Worm (Caenorhabditis elegans) whole organism, L1 larva: ENCODE measurements around the gene Y53G8AL.4.

Experiments
- dsc-1 ChIP-seq: sonication (generic microtip); optimal IDR thresholded peaks from 2 replicates; lab custom pipeline; 2016; ENCODE audit warnings: mild to moderate bottlenecking, missing genetic modification characterization, missing compliant biosample characterization
- ets-5 ChIP-seq: fragments of 200-800 bp; sonication (Bioruptor generic); IDR thresholded peaks from 2 replicates; pipeline ENCODE4 v1.3.6; 2022; ENCODE audit warnings: missing genetic modification characterization, missing compliant biosample characterization
- lin-15B ChIP-seq: fragments of 150-350 bp; sonication (generic microtip); optimal IDR thresholded peaks from 3 replicates; lab custom pipeline; 2014; ENCODE audit warnings: missing biosample characterization, missing genetic modification characterization
- nhr-90 ChIP-seq: sonication (generic microtip); optimal IDR thresholded peaks from 2 replicates; lab custom pipeline; 2016; ENCODE audit warnings: mild to moderate bottlenecking, missing genetic modification characterization, missing compliant biosample characterization; ENCODE audit not compliant: poor library complexity
- sox-4 ChIP-seq: sonication (generic microtip); optimal IDR thresholded peaks from 2 replicates; lab custom pipeline; 2016; ENCODE audit warnings: missing genetic modification characterization, missing compliant biosample characterization
- unc-130 ChIP-seq: fragments of 150-350 bp; optimal IDR thresholded peaks from 2 replicates; lab custom pipeline; 2017; ENCODE audit warnings: missing biosample characterization, missing genetic modification characterization, inconsistent platforms
- vab-15 ChIP-seq: sonication (generic microtip); optimal IDR thresholded peaks from 2 replicates; lab custom pipeline; 2017; ENCODE audit warnings: missing genotype, mild to moderate bottlenecking, missing genetic modification characterization, missing compliant biosample characterization
- ztf-11 ChIP-seq, 2 experiments: sonication (generic microtip); optimal IDR thresholded peaks; 2 replicates each; lab custom pipeline; 2016 to 2017; ENCODE audit warnings: missing genetic modification characterization in 2 of 2, missing biosample characterization in 1 of 2, missing compliant biosample characterization in 1 of 2

DNA sequence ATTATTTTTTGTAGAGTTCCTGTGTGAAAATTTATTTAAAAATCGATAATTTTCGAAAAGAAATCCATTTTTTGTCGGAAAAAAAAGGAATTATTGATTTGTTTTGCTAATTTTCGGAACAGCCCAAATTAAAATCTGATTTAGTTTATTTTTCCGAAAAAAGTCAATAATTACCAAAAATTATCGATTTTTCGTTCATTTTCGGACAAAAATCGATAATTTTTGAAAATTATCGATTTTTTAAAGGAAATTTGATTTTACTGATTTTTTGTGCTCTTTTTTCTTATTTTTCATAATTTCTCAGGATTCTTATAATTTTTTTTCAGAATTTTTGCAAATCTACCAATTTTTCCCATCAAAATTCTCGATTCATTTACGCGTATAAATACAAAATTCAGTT is 9.1 kb downstream of the Y53G8AL.4 start:
- no peak for TF ChIP-seq unc-130
- no peak for TF ChIP-seq ztf-11 (tag; optimal IDR thresholded peaks at IDR 0.05; lab: Kevin White, UChicago)
- no peak for TF ChIP-seq dsc-1 (tag; lab: Kevin White, UChicago)
- TF ChIP-seq sox-4 = no peak
- no peak for TF ChIP-seq ets-5 (GFP tag; lab: Robert Waterston, UW)
- TF ChIP-seq nhr-90 = no peak
- no peak for TF ChIP-seq lin-15B (tag; lab: Kevin White, UChicago)
- no peak for TF ChIP-seq vab-15 (tag; lab: Kevin White, UChicago)
